Fruit fly (Drosophila melanogaster) whole organism, prepupa: Measurements from ENCODE around the gene Dpy-30L1.
A peak's percentile ranks its signal among the peaks of the same experiment; 100 is the strongest.

Source experiments
- Blimp-1 ChIP-seq: fragments of 200-800 bp; sonication (Bioruptor generic); optimal IDR thresholded peaks from 3 replicates; lab custom pipeline; 2017; ENCODE audit warnings: missing biosample characterization, missing genetic modification characterization, mild to moderate bottlenecking, moderate library complexity, missing genetic modification reagents
- CG10669 ChIP-seq: fragments of 200-800 bp; sonication (Bioruptor generic); optimal IDR thresholded peaks from 3 replicates; lab custom pipeline; 2018; ENCODE audit warnings: missing biosample characterization, mild to moderate bottlenecking, missing genetic modification characterization, moderate library complexity
- CG11294 ChIP-seq: fragments of 200-800 bp; sonication (Bioruptor generic); IDR thresholded peaks from 2 replicates; pipeline ENCODE4 v1.3.6; 2022; ENCODE audit warnings: missing biosample characterization, missing genetic modification characterization
- CG11762 ChIP-seq: fragments of 200-800 bp; sonication (Bioruptor generic); optimal IDR thresholded peaks from 3 replicates; lab custom pipeline; 2016; ENCODE audit warnings: missing biosample characterization, missing genetic modification characterization; ENCODE audit not compliant: insufficient read depth
- CG1621 ChIP-seq: fragments of 200-800 bp; sonication (Bioruptor generic); optimal IDR thresholded peaks from 3 replicates; lab custom pipeline; 2018; ENCODE audit warnings: missing biosample characterization, mild to moderate bottlenecking, missing genetic modification characterization
- CG3032 ChIP-seq: fragments of 200-800 bp; optimal IDR thresholded peaks from 2 replicates; lab custom pipeline; 2019; ENCODE audit warnings: missing biosample characterization, mild to moderate bottlenecking, missing genetic modification characterization, moderate library complexity
- CG31627 ChIP-seq: fragments of 200-800 bp; sonication (Bioruptor generic); optimal IDR thresholded peaks from 3 replicates; lab custom pipeline; 2016; ENCODE audit warnings: missing biosample characterization, missing genetic modification characterization
- CG32006 ChIP-seq: fragments of 200-800 bp; sonication (Bioruptor generic); optimal IDR thresholded peaks from 3 replicates; lab custom pipeline; 2017; ENCODE audit warnings: missing biosample characterization, mild to moderate bottlenecking, missing genetic modification characterization
- CG34406 ChIP-seq: fragments of 200-800 bp; sonication (Bioruptor generic); optimal IDR thresholded peaks from 3 replicates; lab custom pipeline; 2016; ENCODE audit warnings: missing biosample characterization, missing genetic modification characterization
- CG3919 ChIP-seq: fragments of 200-800 bp; sonication (Bioruptor generic); optimal IDR thresholded peaks from 3 replicates; lab custom pipeline; 2016; ENCODE audit warnings: missing biosample characterization, missing genetic modification characterization
- CG4318 ChIP-seq: fragments of 200-800 bp; sonication (Bioruptor generic); optimal IDR thresholded peaks from 3 replicates; lab custom pipeline; 2017; ENCODE audit warnings: missing biosample characterization, mild to moderate bottlenecking, missing genetic modification characterization
- CG6163 ChIP-seq: fragments of 200-800 bp; sonication (Bioruptor generic); IDR thresholded peaks from 3 replicates; pipeline ENCODE4 v1.3.6; 2022; ENCODE audit warnings: missing biosample characterization, missing genetic modification characterization
- CG6808 ChIP-seq: fragments of 200-800 bp; sonication (Bioruptor generic); optimal IDR thresholded peaks from 3 replicates; lab custom pipeline; 2017; ENCODE audit warnings: missing biosample characterization, missing genetic modification characterization, mild to moderate bottlenecking, moderate library complexity, missing genetic modification reagents
- CG6854 ChIP-seq: fragments of 200-800 bp; sonication (Bioruptor generic); optimal IDR thresholded peaks from 2 replicates; lab custom pipeline; 2017; ENCODE audit warnings: missing biosample characterization, mild to moderate bottlenecking, missing genetic modification characterization
- CG7368 ChIP-seq: fragments of 200-800 bp; sonication (Bioruptor generic); optimal IDR thresholded peaks from 3 replicates; lab custom pipeline; 2016; ENCODE audit warnings: missing biosample characterization, missing genetic modification characterization
- CG8119 ChIP-seq: fragments of 200-800 bp; sonication (Bioruptor generic); IDR thresholded peaks from 3 replicates; pipeline ENCODE4 v1.3.6; 2022; ENCODE audit warnings: missing biosample characterization, missing genetic modification characterization
- CG8319 ChIP-seq: fragments of 200-800 bp; sonication (Bioruptor generic); optimal IDR thresholded peaks from 3 replicates; lab custom pipeline; 2016; ENCODE audit warnings: missing biosample characterization, missing genetic modification characterization
- CG9139 ChIP-seq: fragments of 200-800 bp; sonication (Bioruptor generic); optimal IDR thresholded peaks from 3 replicates; lab custom pipeline; 2017; ENCODE audit warnings: missing biosample characterization, mild to moderate bottlenecking, missing genetic modification characterization
- Eip78C ChIP-seq: fragments of 200-800 bp; sonication (Bioruptor generic); peaks from one replicate; lab custom pipeline; 2016; ENCODE audit warnings: missing biosample characterization, missing genetic modification characterization
- Eip93F ChIP-seq: fragments of 200-800 bp; sonication (Bioruptor generic); optimal IDR thresholded peaks from 2 replicates; lab custom pipeline; 2016; ENCODE audit warnings: missing biosample characterization, mild to moderate bottlenecking, missing genetic modification characterization
- Ets96B ChIP-seq: fragments of 200-800 bp; optimal IDR thresholded peaks from 2 replicates; lab custom pipeline; 2019; ENCODE audit warnings: missing biosample characterization, mild to moderate bottlenecking, missing genetic modification characterization, moderate library complexity
- Gug ChIP-seq: fragments of 200-800 bp; sonication (Bioruptor generic); IDR thresholded peaks from 2 replicates; pipeline ENCODE4 v1.3.6; 2022; ENCODE audit warnings: missing biosample characterization, missing genetic modification characterization
- Hr39 ChIP-seq: fragments of 200-800 bp; sonication (Bioruptor generic); optimal IDR thresholded peaks from 2 replicates; lab custom pipeline; 2016; ENCODE audit warnings: missing biosample characterization, missing genetic modification characterization
- Hr4 ChIP-seq: fragments of 200-800 bp; sonication (Bioruptor generic); optimal IDR thresholded peaks from 3 replicates; lab custom pipeline; 2016; ENCODE audit warnings: missing biosample characterization, missing genetic modification characterization
- OdsH ChIP-seq: fragments of 200-800 bp; sonication (Bioruptor generic); optimal IDR thresholded peaks from 3 replicates; lab custom pipeline; 2016; ENCODE audit warnings: missing biosample characterization, missing genetic modification characterization
- Smox ChIP-seq: fragments of 200-800 bp; sonication (Bioruptor generic); optimal IDR thresholded peaks from 3 replicates; lab custom pipeline; 2016; ENCODE audit warnings: missing biosample characterization, missing genetic modification characterization
- Sox102F ChIP-seq: fragments of 200-800 bp; sonication (Bioruptor generic); optimal IDR thresholded peaks from 2 replicates; lab custom pipeline; 2016; ENCODE audit warnings: missing biosample characterization, mild to moderate bottlenecking, missing genetic modification characterization
- Sox14 ChIP-seq: fragments of 200-800 bp; sonication (Bioruptor generic); optimal IDR thresholded peaks from 3 replicates; lab custom pipeline; 2016; ENCODE audit warnings: missing biosample characterization, missing genetic modification characterization
- achi ChIP-seq: fragments of 200-800 bp; sonication (Bioruptor generic); optimal IDR thresholded peaks from 3 replicates; lab custom pipeline; 2016; ENCODE audit warnings: missing biosample characterization, missing genetic modification characterization
- acj6 ChIP-seq: fragments of 200-800 bp; sonication (Bioruptor generic); optimal IDR thresholded peaks from 3 replicates; lab custom pipeline; 2016; ENCODE audit warnings: missing biosample characterization, missing genetic modification characterization
- cyc ChIP-seq: fragments of 200-800 bp; sonication (Bioruptor generic); optimal IDR thresholded peaks from 3 replicates; lab custom pipeline; 2016; ENCODE audit warnings: missing biosample characterization, missing genetic modification characterization
- dac ChIP-seq: fragments of 200-800 bp; sonication (Bioruptor generic); optimal IDR thresholded peaks from 2 replicates; lab custom pipeline; 2017; ENCODE audit warnings: missing biosample characterization, mild to moderate bottlenecking, missing genetic modification characterization
- eg ChIP-seq: fragments of 200-800 bp; sonication (Bioruptor generic); IDR thresholded peaks from 3 replicates; pipeline ENCODE4 v1.3.6; 2022; ENCODE audit warnings: missing biosample characterization, missing genetic modification characterization
- esn ChIP-seq: fragments of 200-800 bp; sonication (Bioruptor generic); optimal IDR thresholded peaks from 2 replicates; lab custom pipeline; 2016; ENCODE audit warnings: missing biosample characterization, mild to moderate bottlenecking, missing genetic modification characterization, moderate library complexity
- fd59A ChIP-seq: fragments of 200-800 bp; sonication (Bioruptor generic); optimal IDR thresholded peaks from 2 replicates; lab custom pipeline; 2017; ENCODE audit warnings: missing biosample characterization, mild to moderate bottlenecking, missing genetic modification characterization, missing genetic modification reagents
- fd85E ChIP-seq: fragments of 200-800 bp; sonication (Bioruptor generic); optimal IDR thresholded peaks from 3 replicates; lab custom pipeline; 2016; ENCODE audit warnings: missing biosample characterization, missing genetic modification characterization
- fkh ChIP-seq: fragments of 200-800 bp; sonication (Bioruptor generic); optimal IDR thresholded peaks from 3 replicates; lab custom pipeline; 2017; ENCODE audit warnings: missing biosample characterization, mild to moderate bottlenecking, missing genetic modification characterization, moderate library complexity
- lz ChIP-seq: fragments of 200-800 bp; sonication (Bioruptor generic); optimal IDR thresholded peaks from 3 replicates; lab custom pipeline; 2016; ENCODE audit warnings: missing biosample characterization, missing genetic modification characterization
- net ChIP-seq: fragments of 200-800 bp; sonication (Bioruptor generic); optimal IDR thresholded peaks from 3 replicates; lab custom pipeline; 2016; ENCODE audit warnings: missing biosample characterization, missing genetic modification characterization
- topi ChIP-seq: fragments of 200-800 bp; sonication (Bioruptor generic); optimal IDR thresholded peaks from 3 replicates; lab custom pipeline; 2016; ENCODE audit warnings: missing biosample characterization, missing genetic modification characterization
- vri ChIP-seq: fragments of 200-800 bp; sonication (Bioruptor generic); optimal IDR thresholded peaks from 3 replicates; lab custom pipeline; 2016; ENCODE audit warnings: missing biosample characterization, mild to moderate bottlenecking, missing genetic modification characterization

Gene Dpy-30L1

DNA sequence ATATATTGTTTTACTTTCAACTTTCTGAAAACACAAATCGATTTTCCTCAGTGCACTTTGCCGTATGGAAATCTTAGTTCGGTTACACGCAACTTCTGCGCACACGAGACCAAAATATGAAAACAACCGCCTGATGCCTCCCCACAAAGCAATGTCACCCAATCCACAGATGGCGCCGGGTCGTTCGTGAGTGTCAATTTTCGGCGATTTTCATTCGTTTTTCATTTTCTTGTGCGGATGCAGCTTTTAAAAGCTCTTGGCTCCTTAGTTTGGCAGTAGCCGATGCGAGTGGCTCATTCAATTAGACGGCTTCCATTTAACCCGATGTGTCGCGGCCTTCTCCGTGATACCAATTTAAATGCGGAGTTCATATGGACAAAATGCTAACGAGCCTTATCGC is 8.6 kb upstream of the Dpy-30L1 start, which contains the start of gene CG6431:
CG6431 (plus strand) TSS at position 301 of the 400 bp plus-strand sequence.
- TF ChIP-seq Eip93F (GFP tag; lab: Kevin White, UChicago) (no peak), fkh (GFP tag; lab: Kevin White, UChicago) (no peak), Ets96B (tag; lab: Kevin White, UChicago) (no peak), acj6 (no peak), CG3919 (no peak), CG34406 (no peak), fd59A (GFP tag; lab: Kevin White, UChicago) (no peak), CG10669 (no peak), topi (GFP tag; lab: Kevin White, UChicago) (no peak), CG9139 (GFP tag; lab: Kevin White, UChicago) (no peak), dac (GFP tag; lab: Kevin White, UChicago) (no peak), CG1621 (tag; lab: Kevin White, UChicago) (no peak), Blimp-1 (GFP tag; lab: Kevin White, UChicago) (no peak), CG8319 (GFP tag; lab: Kevin White, UChicago) (no peak), CG4318 (GFP tag; lab: Kevin White, UChicago) (no peak), esn (no peak), CG8119 (GFP tag; lab: Robert Waterston, UW) (no peak), CG6808 (GFP tag; lab: Kevin White, UChicago) (no peak), cyc (GFP tag; lab: Kevin White, UChicago) (no peak), CG6854 (GFP tag; lab: Kevin White, UChicago) (no peak)
- TF ChIP-seq, all 60 proteins: peak for 0

DNA sequence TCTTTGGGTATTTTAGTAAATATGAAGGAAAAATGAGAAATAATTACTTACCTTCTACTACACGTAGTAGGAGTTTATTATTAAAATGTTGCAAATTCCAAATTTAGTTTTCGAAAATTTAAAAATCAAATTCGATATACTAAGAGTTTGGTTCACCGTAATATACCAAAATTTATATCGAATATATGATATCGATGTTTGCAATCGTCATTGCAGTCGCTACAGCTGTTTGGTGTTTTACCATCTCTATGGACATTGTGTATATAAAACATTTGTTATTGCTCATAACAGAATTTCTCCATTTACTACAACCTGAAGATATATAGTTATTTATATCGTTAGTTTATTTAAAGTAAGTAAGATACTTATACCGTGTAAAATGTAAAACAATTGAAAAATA is 3.7 kb upstream of the Dpy-30L1 start, which contains the start of gene CG6443:
CG6443 (plus strand) TSS at position 228 of the 400 bp plus-strand sequence.
- TF ChIP-seq Hr39 (no peak), CG1621 (tag; lab: Kevin White, UChicago) (no peak), lz (GFP tag; lab: Kevin White, UChicago) (no peak)
- TF ChIP-seq, all 60 proteins: peak for 0

DNA sequence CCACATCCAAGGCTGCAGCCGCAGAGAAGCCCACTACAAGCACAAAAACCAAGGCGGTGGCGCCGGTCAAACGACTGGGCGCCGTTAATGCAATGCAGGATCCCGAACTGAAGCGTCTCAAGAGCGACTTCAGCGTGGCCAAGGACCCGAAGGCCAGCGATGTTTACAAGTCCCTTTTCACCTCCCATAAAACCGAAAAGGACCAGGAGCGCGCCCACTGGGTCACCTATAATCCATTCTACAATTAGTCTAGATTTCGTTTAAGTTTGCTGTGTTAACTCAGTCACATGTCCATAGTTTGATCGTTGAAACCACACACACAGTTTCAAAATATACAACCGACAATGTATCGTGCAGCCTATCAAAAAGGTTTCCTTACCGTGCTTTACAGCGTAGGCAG is 2.5 kb upstream of the Dpy-30L1 start, which contains the start of gene CG17118:
CG17118 (plus strand) TSS at position 301 of the 400 bp plus-strand sequence.
- TF ChIP-seq fd59A (GFP tag; lab: Kevin White, UChicago) (no peak), CG8319 (GFP tag; lab: Kevin White, UChicago) (no peak), OdsH (no peak), acj6 (no peak)

DNA sequence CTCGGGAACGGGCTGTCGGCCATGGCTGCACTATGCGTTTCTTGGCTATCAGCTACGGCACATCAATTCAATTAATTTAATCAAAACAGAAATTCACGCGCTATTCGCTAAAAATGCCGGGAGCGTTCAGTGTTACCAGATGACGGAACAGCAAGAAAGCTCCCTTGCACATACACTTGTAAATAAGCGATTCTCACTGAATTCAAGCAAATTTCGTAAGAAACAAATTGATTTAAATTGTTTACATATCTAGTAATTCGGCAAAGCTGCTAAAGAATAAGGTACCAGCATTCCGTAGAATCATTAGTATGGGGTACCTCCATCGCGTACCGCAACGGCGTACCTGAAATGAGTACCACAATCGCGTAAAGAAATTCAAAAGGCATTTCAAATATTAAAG is 3.5 kb downstream of the Dpy-30L1 start, which contains the start of gene Nup107:
Nup107 (minus strand) TSS at position 149 of the 400 bp plus-strand sequence.
- TF ChIP-seq CG31627 (GFP tag; lab: Kevin White, UChicago) (peak; percentile 1), CG3032 (tag; lab: Kevin White, UChicago) (peak; percentile 19), Sox14 (no peak), esn (no peak), CG6163 (0 out of 3 replicates have a peak, but pooled peaks have one; percentile 11), Eip78C (GFP tag; lab: Kevin White, UChicago) (peak; percentile 52), Hr4 (GFP tag; lab: Kevin White, UChicago) (peak; percentile 11), CG8319 (GFP tag; lab: Kevin White, UChicago) (no peak), lz (GFP tag; lab: Kevin White, UChicago) (peak; percentile 7), fd85E (no peak), cyc (GFP tag; lab: Kevin White, UChicago) (peak; percentile 10)

DNA sequence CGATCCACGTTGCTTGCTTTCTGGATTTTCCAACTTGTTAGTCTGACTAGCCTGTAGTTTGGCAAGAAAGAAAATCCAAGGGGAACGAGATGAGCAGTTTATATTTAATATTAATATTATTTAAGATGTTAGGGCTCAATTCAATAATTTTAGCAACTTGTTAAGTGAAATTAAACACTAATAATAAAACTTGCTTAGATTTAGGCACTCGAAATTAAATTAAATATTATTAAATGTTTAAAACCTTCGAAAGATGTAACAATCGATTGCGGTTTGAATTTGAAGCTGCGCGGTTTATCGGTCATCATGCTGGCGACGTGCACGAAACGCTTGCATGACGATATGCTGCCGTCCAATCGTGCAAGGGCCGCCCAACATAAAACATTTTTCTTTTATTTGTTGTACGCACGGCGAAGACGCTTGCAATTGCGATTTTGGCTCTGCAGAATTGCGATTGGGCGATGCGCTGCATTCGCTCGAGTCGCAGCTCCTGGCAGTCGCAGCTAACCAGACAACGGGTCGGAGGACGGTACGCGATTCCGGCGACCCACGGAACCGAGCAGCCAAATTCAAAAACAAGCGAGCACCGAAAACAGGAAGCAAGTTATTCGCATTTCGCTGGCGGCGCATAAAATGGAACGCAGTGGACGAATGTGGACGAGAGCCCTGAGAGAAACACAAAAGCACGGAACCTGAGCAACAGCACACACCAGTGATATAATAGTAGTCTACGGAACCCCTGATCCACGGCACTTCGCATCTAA is 4.7 kb downstream of the Dpy-30L1 start, which contains the start of the genes Vha16-5 and CG12299:
Vha16-5 (minus strand) TSS at position 51 of the 764 bp plus-strand sequence.
CG12299 (plus strand) TSS at position 353 of the 764 bp plus-strand sequence.
- TF ChIP-seq Hr39 (peak; percentile 73), CG31627 (GFP tag; lab: Kevin White, UChicago) (peak; percentile 78), achi (no peak), vri (GFP tag; lab: Kevin White, UChicago) (no peak), Smox (GFP tag; lab: Kevin White, UChicago) (no peak), CG11762 (GFP tag; lab: Kevin White, UChicago) (no peak), CG32006 (GFP tag; lab: Kevin White, UChicago) (no peak), CG3919 (peak; percentile 86), CG4318 (GFP tag; lab: Kevin White, UChicago) (no peak), CG7368 (no peak), Sox14 (no peak), net (GFP tag; lab: Kevin White, UChicago) (no peak), Gug (GFP tag; lab: Robert Waterston, UW) (no peak), eg (GFP tag; lab: Robert Waterston, UW) (peak; percentile 67), CG6808 (GFP tag; lab: Kevin White, UChicago) (no peak), CG11294 (peak; percentile 21; the same call in 1 of the 2 replicates), fd59A (GFP tag; lab: Kevin White, UChicago) (no peak), CG6854 (GFP tag; lab: Kevin White, UChicago) (no peak), Sox102F (GFP tag; lab: Kevin White, UChicago) (no peak), esn (peak; percentile 82)
